Fruit fly (Drosophila melanogaster) Kc167 (cell line): ENCODE data around the gene Rbcn-3B.

Experiments used
- Myc ChIP-seq: fragments of >200 bp; optimal IDR thresholded peaks from 2 replicates; lab custom pipeline; 2017; ENCODE audit warnings: missing external identifiers
- Sin3A ChIP-seq: fragments of >200 bp; optimal IDR thresholded peaks from 2 replicates; lab custom pipeline; 2018; ENCODE audit warnings: missing external identifiers
- h ChIP-seq: fragments of >200 bp; optimal IDR thresholded peaks from 3 replicates; lab custom pipeline; 2018; ENCODE audit warnings: missing external identifiers
- insv ChIP-seq: fragments of >200 bp; optimal IDR thresholded peaks from 3 replicates; lab custom pipeline; 2018; ENCODE audit warnings: missing external identifiers
- psq ChIP-seq: fragments of >200 bp; optimal IDR thresholded peaks from 2 replicates; lab custom pipeline; 2017; ENCODE audit warnings: missing external identifiers
- ttk ChIP-seq: sonication (Bioruptor generic); optimal IDR thresholded peaks from 2 replicates; lab custom pipeline; 2017; ENCODE audit warnings: missing external identifiers

Rbcn-3B gene

dm6 chrX:1899445-1900085 is 9.2 kb upstream of the Rbcn-3B start:
- TF ChIP-seq Sin3A (no peak), insv (lab: Kevin White, UChicago) (no peak)

DNA sequence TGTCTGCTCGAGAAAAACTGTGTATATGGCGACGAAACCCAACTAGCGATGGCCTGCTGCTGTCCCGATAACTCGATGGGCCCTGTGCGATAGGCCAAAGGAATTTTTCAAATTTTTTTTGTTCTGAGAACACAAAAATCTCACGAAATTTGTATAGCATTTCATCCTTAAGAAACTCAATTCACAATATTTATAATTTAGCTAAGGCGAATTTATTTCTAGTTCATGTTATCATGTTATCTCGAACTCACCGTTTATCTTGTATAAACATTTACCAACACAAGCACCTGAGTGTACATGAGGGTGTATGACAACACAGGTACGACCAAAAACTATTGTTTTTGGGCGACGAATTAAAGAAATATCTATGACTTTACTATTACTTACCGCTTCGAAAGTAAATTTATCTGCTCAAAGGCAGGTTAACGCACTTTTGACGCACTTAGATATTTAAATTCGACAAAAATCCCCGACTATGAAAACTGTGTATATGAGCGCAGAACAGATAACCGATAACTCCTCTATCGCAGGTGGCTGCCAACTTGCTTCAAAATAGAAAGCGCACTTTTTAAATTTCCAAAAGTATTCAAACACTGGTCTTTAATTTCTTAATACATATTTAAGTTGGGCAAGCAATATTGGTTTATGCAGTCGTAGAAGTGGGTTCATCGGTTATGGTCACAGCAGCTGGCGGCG is 8.4 kb upstream of the Rbcn-3B start, which contains the start of gene arm:
TSS of gene arm (minus strand) at position 524 of the 696 bp plus-strand sequence.
- TF ChIP-seq psq (no peak), Myc (no peak), ttk (lab: Kevin White, UChicago) (no peak), h (lab: Kevin White, UChicago) (no peak), insv (lab: Kevin White, UChicago) (no peak), Sin3A (no peak)

dm6 chrX:1901605-1902136 is 7.0 kb upstream of the Rbcn-3B start, which contains the start of gene Ldaf1:
TSS of gene Ldaf1 (minus strand) at chrX:1901911.
- TF ChIP-seq ttk (lab: Kevin White, UChicago) (no peak), Myc (no peak), insv (lab: Kevin White, UChicago) (no peak)

dm6 chrX:1903077-1903476 is 5.6 kb upstream of the Rbcn-3B start, which contains the start of gene CG32801:
TSS of gene CG32801 (minus strand) at chrX:1903177.
- TF ChIP-seq insv (lab: Kevin White, UChicago): no peak
- no peak for TF ChIP-seq Sin3A
- TF ChIP-seq psq: no peak
- TF ChIP-seq Myc: no peak
- TF ChIP-seq h (lab: Kevin White, UChicago): no peak
- TF ChIP-seq ttk (lab: Kevin White, UChicago): no peak

DNA sequence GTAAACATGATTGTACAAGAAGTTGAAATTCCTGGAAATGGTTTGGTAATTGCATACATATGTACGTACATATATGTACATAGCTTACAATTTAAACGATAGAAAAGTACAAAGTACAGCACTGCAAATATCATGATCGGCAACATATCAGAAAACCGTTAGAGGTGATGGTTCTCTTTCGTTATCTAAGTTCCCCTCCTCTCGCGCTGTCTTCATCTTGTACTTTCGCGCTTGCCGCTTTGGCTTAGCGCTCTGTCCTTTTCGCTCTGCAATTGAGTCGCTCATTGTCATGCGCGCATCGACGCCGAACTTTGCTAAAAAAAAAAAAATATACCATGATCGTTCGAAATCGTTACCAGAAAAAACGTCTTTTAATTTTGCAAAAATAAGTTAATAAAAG is 4.8 kb upstream of the Rbcn-3B start:
- TF ChIP-seq ttk (lab: Kevin White, UChicago): no peak
- no peak for TF ChIP-seq insv (lab: Kevin White, UChicago)
- no peak for TF ChIP-seq h (lab: Kevin White, UChicago)
- TF ChIP-seq psq: no peak
- no peak for TF ChIP-seq Sin3A
- no peak for TF ChIP-seq Myc

- TF ChIP-seq Myc (no peak), h (lab: Kevin White, UChicago) (no peak), Sin3A (no peak), insv (lab: Kevin White, UChicago) (no peak), ttk (lab: Kevin White, UChicago) (no peak), psq (no peak)
Observed at dm6 chrX:1907727-1908264, 924 bp upstream of the Rbcn-3B start, which contains the start of gene mip130. TSS of gene mip130 (plus strand) at chrX:1908239.

dm6 chrX:1909533-1909932 is 813 bp downstream of the Rbcn-3B start:
- TF ChIP-seq h (lab: Kevin White, UChicago) (no peak), Myc (no peak), psq (no peak), Sin3A (no peak), ttk (lab: Kevin White, UChicago) (no peak), insv (lab: Kevin White, UChicago) (no peak)

- TF ChIP-seq h (lab: Kevin White, UChicago) (no peak), insv (lab: Kevin White, UChicago) (peak; percentile 93)
Observed at dm6 chrX:1922765-1923501, 14.2 kb downstream of the Rbcn-3B start, which contains the start of the genes eIF2Bepsilon and Ocrl. TSS of gene eIF2Bepsilon (minus strand) at chrX:1922874. TSS of gene Ocrl (plus strand) at chrX:1922981.

DNA sequence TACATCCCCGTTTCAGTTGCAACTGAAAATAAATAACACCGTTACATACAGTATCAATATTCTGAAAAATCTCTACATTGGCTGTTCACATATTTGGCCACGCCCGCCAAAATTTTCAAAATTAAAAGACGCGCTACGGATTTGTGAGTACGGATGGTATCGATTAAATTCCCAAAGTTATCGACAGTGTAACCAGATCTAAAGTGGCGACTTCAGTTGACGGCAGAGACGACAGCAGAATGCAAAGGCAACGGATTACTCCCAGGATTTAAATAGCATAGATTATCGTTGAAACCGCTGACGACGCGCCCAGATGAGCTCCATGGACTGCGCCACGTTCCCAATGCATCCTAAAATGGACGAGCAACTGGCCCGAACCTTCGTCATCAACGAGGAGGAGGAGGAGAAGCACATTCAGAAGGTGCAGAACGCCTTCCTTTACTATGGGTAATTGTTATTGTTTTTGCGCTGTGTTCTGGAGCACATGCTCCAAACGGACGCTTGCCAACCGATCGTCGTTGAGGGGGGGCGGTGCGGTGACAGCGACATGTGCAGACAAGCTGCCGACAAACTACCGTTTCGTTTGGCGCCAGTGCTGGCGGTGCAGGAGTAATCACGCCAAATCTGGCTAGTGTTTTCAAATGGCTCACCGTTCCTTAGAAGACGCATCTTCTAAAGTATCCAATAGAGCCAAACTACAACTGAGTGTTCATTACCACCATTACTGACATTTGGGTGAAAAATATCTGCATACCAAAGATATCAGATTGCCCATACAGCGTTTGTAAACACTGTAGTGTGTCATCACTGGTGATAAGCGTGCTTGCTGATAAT is 19.0 kb downstream of the Rbcn-3B start, which contains the start of gene CG11596:
TSS of gene CG11596 (plus strand) at position 211 of the 834 bp plus-strand sequence.
- TF ChIP-seq Myc (no peak), h (lab: Kevin White, UChicago) (no peak), psq (no peak), ttk (lab: Kevin White, UChicago) (no peak)

DNA sequence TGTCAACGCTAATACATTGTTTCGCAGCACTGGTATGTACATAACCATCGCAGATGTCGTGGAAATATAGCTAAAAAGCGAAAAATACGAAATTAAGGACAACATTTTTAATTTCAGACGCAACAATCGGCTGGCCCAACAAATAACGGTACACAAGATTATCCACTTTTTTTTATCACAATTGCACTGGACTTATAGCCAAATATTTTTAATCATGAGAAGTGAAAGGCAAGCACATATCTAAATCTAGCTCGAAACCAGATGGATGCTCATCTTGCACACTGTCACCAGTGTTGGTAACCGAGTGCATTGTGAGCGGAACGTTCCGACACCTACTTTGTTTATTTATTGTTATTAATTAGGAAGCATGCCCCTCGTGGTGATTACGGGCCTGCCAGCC is 31.3 kb downstream of the Rbcn-3B start, which contains the start of the genes CG3857 and CG3587:
TSS of gene CG3857 (minus strand) at position 21 of the 400 bp plus-strand sequence.
TSS of gene CG3587 (plus strand) at position 288 of the 400 bp plus-strand sequence.
- no peak for TF ChIP-seq Myc
- TF ChIP-seq psq: no peak
- TF ChIP-seq ttk (lab: Kevin White, UChicago): no peak
- TF ChIP-seq h (lab: Kevin White, UChicago): no peak
- no peak for TF ChIP-seq Sin3A
- no peak for TF ChIP-seq insv (lab: Kevin White, UChicago)

- TF ChIP-seq h (lab: Kevin White, UChicago) (no peak), insv (lab: Kevin White, UChicago) (no peak), Sin3A (no peak), Myc (no peak), ttk (lab: Kevin White, UChicago) (no peak), psq (no peak)
Observed at dm6 chrX:1941669-1942092, 33.0 kb downstream of the Rbcn-3B start, which contains the start of gene Hr4. TSS of gene Hr4 (plus strand) at chrX:1941940.
